Worm (Caenorhabditis elegans) whole organism, L4 larva: ENCODE measurements around the gene sbsp-1.

ENCODE experiments used
- F10B5.3 ChIP-seq: sonication (generic microtip); optimal IDR thresholded peaks from 2 replicates; lab custom pipeline; 2016; ENCODE audit warnings: mild to moderate bottlenecking, missing genetic modification characterization, missing compliant biosample characterization
- F26F4.8 ChIP-seq: fragments of 200-800 bp; sonication (Bioruptor generic); conservative IDR thresholded peaks from 2 replicates; pipeline ENCODE4 v1.3.6; 2022; ENCODE audit warnings: missing genetic modification characterization, missing compliant biosample characterization
- T26A8.4 ChIP-seq: fragments of 200-800 bp; sonication (Bioruptor generic); IDR thresholded peaks from 2 replicates; pipeline ENCODE4 v1.3.6; 2022; ENCODE audit warnings: missing genetic modification characterization, missing compliant biosample characterization
- Y48G9A.11 ChIP-seq: fragments of 200-800 bp; sonication (Bioruptor generic); IDR thresholded peaks from 2 replicates; pipeline ENCODE4 v1.3.6; 2022; ENCODE audit warnings: missing genetic modification reagents, missing genetic modification characterization, missing compliant biosample characterization
- Y5F2A.4 ChIP-seq: fragments of 200-800 bp; sonication (Bioruptor generic); optimal IDR thresholded peaks from 2 replicates; lab custom pipeline; 2018; ENCODE audit warnings: mild to moderate bottlenecking, missing genetic modification characterization, missing compliant biosample characterization
- Y75B8A.6 ChIP-seq: fragments of 200-800 bp; sonication (Bioruptor generic); IDR thresholded peaks from 2 replicates; pipeline ENCODE4 v1.3.6; 2022; ENCODE audit warnings: missing genetic modification reagents, missing genetic modification characterization, missing compliant biosample characterization
- ZK546.5 ChIP-seq, 2 experiments: sonication (generic microtip); optimal IDR thresholded peaks; 2 replicates each; lab custom pipeline; 2017; ENCODE audit warnings: missing biosample characterization in 2 of 2, missing genetic modification characterization in 2 of 2
- aly-2 ChIP-seq: sonication (generic microtip); optimal IDR thresholded peaks from 2 replicates; lab custom pipeline; 2018; ENCODE audit warnings: missing biosample characterization, missing genetic modification characterization
- arid-1 ChIP-seq: fragments of 200-800 bp; sonication (Bioruptor generic); conservative IDR thresholded peaks from 2 replicates; pipeline ENCODE4 v1.3.6; 2022; ENCODE audit warnings: missing genetic modification reagents, missing genetic modification characterization, missing compliant biosample characterization
- attf-4 ChIP-seq: sonication (generic microtip); optimal IDR thresholded peaks from 3 replicates; lab custom pipeline; 2017; ENCODE audit warnings: missing biosample characterization, missing genetic modification characterization
- ceh-20 ChIP-seq: fragments of 200-800 bp; sonication (Bioruptor generic); IDR thresholded peaks from 2 replicates; pipeline ENCODE4 v1.3.6; 2022; ENCODE audit warnings: missing genetic modification reagents, missing genetic modification characterization, missing compliant biosample characterization
- ceh-32 ChIP-seq: sonication (generic microtip); optimal IDR thresholded peaks from 2 replicates; lab custom pipeline; 2016; ENCODE audit warnings: mild to moderate bottlenecking, missing genetic modification characterization, missing compliant biosample characterization; ENCODE audit not compliant: poor library complexity
- ceh-62 ChIP-seq: sonication (generic microtip); optimal IDR thresholded peaks from 2 replicates; lab custom pipeline; 2017; ENCODE audit warnings: missing biosample characterization, missing genetic modification characterization
- ceh-82 ChIP-seq: sonication (generic microtip); optimal IDR thresholded peaks from 2 replicates; lab custom pipeline; 2017; ENCODE audit warnings: missing biosample characterization, missing genetic modification characterization
- ces-1 ChIP-seq: fragments of 150-350 bp; sonication (generic microtip); optimal IDR thresholded peaks from 4 replicates; lab custom pipeline; 2014; ENCODE audit warnings: missing biosample characterization, missing genetic modification reagents, missing genetic modification characterization
- daf-16 ChIP-seq, 3 experiments: sonication (generic microtip); optimal IDR thresholded peaks; 2 replicates each; lab custom pipeline; 2016 to 2017; ENCODE audit warnings: missing genetic modification characterization in 3 of 3, missing genetic modification reagents in 3 of 3, mild to moderate bottlenecking in 2 of 3, missing compliant biosample characterization in 2 of 3, missing biosample characterization in 1 of 3, moderate library complexity in 1 of 3
- dmd-6 ChIP-seq: fragments of 200-800 bp; sonication (Bioruptor generic); IDR thresholded peaks from 2 replicates; pipeline ENCODE4 v1.3.6; 2022; ENCODE audit warnings: missing genetic modification reagents, missing genetic modification characterization, missing compliant biosample characterization
- dmd-9 ChIP-seq: fragments of 200-800 bp; sonication (Bioruptor generic); IDR thresholded peaks from 2 replicates; pipeline ENCODE4 v1.3.6; 2022; ENCODE audit warnings: missing genetic modification reagents, missing genetic modification characterization, missing compliant biosample characterization
- dpl-1 ChIP-seq: fragments of 150-350 bp; optimal IDR thresholded peaks from 2 replicates; lab custom pipeline; 2014; ENCODE audit warnings: missing biosample characterization, missing genetic modification reagents, missing genetic modification characterization
- duxl-1 ChIP-seq: sonication (generic microtip); optimal IDR thresholded peaks from 2 replicates; lab custom pipeline; 2016; ENCODE audit warnings: mild to moderate bottlenecking, missing genetic modification characterization, moderate library complexity, missing compliant biosample characterization; ENCODE audit not compliant: poor library complexity
- dve-1 ChIP-seq: sonication (generic microtip); optimal IDR thresholded peaks from 2 replicates; lab custom pipeline; 2017; ENCODE audit warnings: antibody characterized with exemption, mild to moderate bottlenecking, missing genetic modification characterization, missing compliant biosample characterization; ENCODE audit not compliant: insufficient read depth
- egl-43 ChIP-seq: fragments of 200-800 bp; sonication (Bioruptor generic); IDR thresholded peaks from 2 replicates; pipeline ENCODE4 v1.3.6; 2022; ENCODE audit warnings: missing genetic modification reagents, missing genetic modification characterization, missing compliant biosample characterization
- fkh-10 ChIP-seq: fragments of 150-350 bp; optimal IDR thresholded peaks from 2 replicates; lab custom pipeline; 2014; ENCODE audit warnings: missing biosample characterization, missing genetic modification reagents, missing genetic modification characterization
- gei-8 ChIP-seq: fragments of 200-800 bp; sonication (Bioruptor generic); optimal IDR thresholded peaks from 2 replicates; lab custom pipeline; 2018; ENCODE audit warnings: mild to moderate bottlenecking, missing genetic modification characterization, missing compliant biosample characterization
- hif-1 ChIP-seq, 2 experiments: sonication (generic microtip); optimal IDR thresholded peaks; 2 replicates each; lab custom pipeline; 2016 to 2017; ENCODE audit warnings: missing compliant biosample characterization in 2 of 2, missing genetic modification characterization in 2 of 2, missing genetic modification reagents in 2 of 2, missing genotype in 2 of 2, mild to moderate bottlenecking in 1 of 2
- hlh-11 ChIP-seq: fragments of 200-800 bp; sonication (Bioruptor generic); optimal IDR thresholded peaks from 2 replicates; lab custom pipeline; 2018; ENCODE audit warnings: mild to moderate bottlenecking, missing genetic modification characterization, missing compliant biosample characterization
- lin-13 ChIP-seq: fragments of 150-350 bp; optimal IDR thresholded peaks from 2 replicates; lab custom pipeline; 2014; ENCODE audit warnings: missing biosample characterization, missing genetic modification reagents, missing genetic modification characterization
- madf-5 ChIP-seq, 2 experiments: fragments of 200-800 bp; sonication (Bioruptor generic); IDR thresholded peaks; 2 replicates each; pipeline ENCODE4 v1.3.6; 2022; ENCODE audit warnings: missing compliant biosample characterization in 2 of 2, missing genetic modification characterization in 2 of 2
- madf-9 ChIP-seq: fragments of 200-800 bp; sonication (Bioruptor generic); conservative IDR thresholded peaks from 2 replicates; pipeline ENCODE4 v1.3.6; 2022; ENCODE audit warnings: missing genetic modification reagents, missing genetic modification characterization, missing compliant biosample characterization
- mdt-29 ChIP-seq: fragments of 200-800 bp; sonication (Bioruptor generic); IDR thresholded peaks from 2 replicates; pipeline ENCODE4 v1.3.6; 2022; ENCODE audit warnings: missing genetic modification reagents, missing genetic modification characterization, missing compliant biosample characterization
- mep-1 ChIP-seq: fragments of 150-350 bp; sonication (generic microtip); optimal IDR thresholded peaks from 3 replicates; lab custom pipeline; 2014; ENCODE audit warnings: missing biosample characterization, missing genetic modification characterization
- mes-2 ChIP-seq: sonication (generic microtip); optimal IDR thresholded peaks from 2 replicates; lab custom pipeline; 2016; ENCODE audit warnings: missing genotype, mild to moderate bottlenecking, missing genetic modification characterization, missing compliant biosample characterization; ENCODE audit not compliant: poor library complexity, severe bottlenecking
- mxl-3 ChIP-seq: fragments of 200-800 bp; sonication (Bioruptor generic); optimal IDR thresholded peaks from 2 replicates; lab custom pipeline; 2018; ENCODE audit warnings: mild to moderate bottlenecking, missing genetic modification characterization, missing compliant biosample characterization
- nhr-237 ChIP-seq: sonication (generic microtip); optimal IDR thresholded peaks from 2 replicates; lab custom pipeline; 2017; ENCODE audit warnings: missing biosample characterization, missing genetic modification characterization
- nhr-28 ChIP-seq: fragments of 150-350 bp; optimal IDR thresholded peaks from 2 replicates; lab custom pipeline; 2014; ENCODE audit warnings: missing biosample characterization, missing genetic modification characterization
- nhr-42 ChIP-seq: fragments of 200-800 bp; sonication (Bioruptor generic); IDR thresholded peaks from 2 replicates; pipeline ENCODE4 v1.3.6; 2022; ENCODE audit warnings: missing genetic modification characterization, missing compliant biosample characterization
- nhr-6 ChIP-seq: fragments of 150-350 bp; optimal IDR thresholded peaks from 2 replicates; lab custom pipeline; 2014; ENCODE audit warnings: missing biosample characterization, missing genetic modification characterization
- sdz-12 ChIP-seq: fragments of 200-800 bp; sonication (Bioruptor generic); optimal IDR thresholded peaks from 2 replicates; lab custom pipeline; 2018; ENCODE audit warnings: mild to moderate bottlenecking, missing genetic modification characterization, missing compliant biosample characterization
- set-16 ChIP-seq: fragments of 200-800 bp; sonication (Bioruptor generic); IDR thresholded peaks from 2 replicates; pipeline ENCODE4 v1.3.6; 2022; ENCODE audit warnings: missing genetic modification reagents, missing genetic modification characterization, missing compliant biosample characterization
- spr-1 ChIP-seq: sonication (generic microtip); optimal IDR thresholded peaks from 2 replicates; lab custom pipeline; 2016; ENCODE audit warnings: mild to moderate bottlenecking, missing genetic modification characterization, missing compliant biosample characterization
- spr-3 ChIP-seq: fragments of 200-800 bp; sonication (Bioruptor generic); optimal IDR thresholded peaks from 2 replicates; lab custom pipeline; 2018; ENCODE audit warnings: mild to moderate bottlenecking, missing genetic modification characterization, missing compliant biosample characterization
- tra-1 ChIP-seq: fragments of 200-800 bp; sonication (Bioruptor generic); IDR thresholded peaks from 2 replicates; pipeline ENCODE4 v1.3.6; 2022; ENCODE audit warnings: missing genetic modification reagents, missing genetic modification characterization, missing compliant biosample characterization
- unc-62 ChIP-seq, 3 experiments: fragments of 150-350 bp in 1 of 3; sonication (generic microtip); optimal IDR thresholded peaks in 2 of 3; peaks in 1 of 3; 1 replicate in 1 of 3; 2 replicates in 2 of 3; lab custom pipeline; 2014 to 2017; ENCODE audit warnings: missing biosample characterization in 3 of 3, missing genetic modification characterization in 3 of 3, missing genetic modification reagents in 3 of 3, missing genotype in 1 of 3
- vab-7 ChIP-seq: fragments of 200-800 bp; sonication (Bioruptor generic); IDR thresholded peaks from 2 replicates; pipeline ENCODE4 v1.3.6; 2022; ENCODE audit warnings: missing genetic modification reagents, missing genetic modification characterization, missing compliant biosample characterization
- zip-11 ChIP-seq: fragments of 200-800 bp; sonication (Bioruptor generic); IDR thresholded peaks from 2 replicates; pipeline ENCODE4 v1.3.6; 2022; ENCODE audit warnings: missing genetic modification characterization, missing compliant biosample characterization
- zip-2 ChIP-seq: fragments of 150-350 bp; optimal IDR thresholded peaks from 2 replicates; lab custom pipeline; 2014; ENCODE audit warnings: missing biosample characterization, missing genetic modification characterization
- ztf-7 ChIP-seq: fragments of 150-350 bp; optimal IDR thresholded peaks from 2 replicates; lab custom pipeline; 2014; ENCODE audit warnings: missing biosample characterization, missing genetic modification characterization

Gene sbsp-1

ce11 chrIII:10818364-10818763 is 14.4 kb upstream of the sbsp-1 start (continued):
- TF ChIP-seq mep-1 (tag; lab: Kevin White, UChicago) (peak; percentile 86), hif-1 (tag; optimal IDR thresholded peaks at IDR 0.05; lab: Kevin White, UChicago) (peak in 1 of 2 experiments; percentile 23), lin-13 (peak; percentile 76), mes-2 (tag; lab: Kevin White, UChicago) (peak; percentile 85), dmd-9 (GFP tag; lab: Robert Waterston, UW) (peak; percentile 57; the same call in 1 of the 2 replicates), ztf-7 (tag; lab: Kevin White, UChicago) (no peak), ceh-32 (no peak), arid-1 (GFP tag; lab: Robert Waterston, UW) (peak; percentile 31; the same call in 1 of the 2 replicates), tra-1 (GFP tag; lab: Robert Waterston, UW) (0 out of 2 replicates have a peak, but pooled peaks have one; percentile 37), set-16 (GFP tag; lab: Robert Waterston, UW) (peak; percentile 32; the same call in 1 of the 2 replicates), daf-16 (GFP tag; optimal IDR thresholded peaks at IDR 0.05; lab: Kevin White, UChicago) (no peak), daf-16 (tag; optimal IDR thresholded peaks at IDR 0.05; lab: Kevin White, UChicago) (peak; percentile 21), dmd-6 (GFP tag; lab: Robert Waterston, UW) (peak; percentile 39; the same call in 1 of the 2 replicates), vab-7 (GFP tag; lab: Robert Waterston, UW) (no peak), aly-2 (tag; lab: Kevin White, UChicago) (no peak), nhr-42 (0 out of 2 replicates have a peak, but pooled peaks have one; percentile 25), ceh-82 (tag; lab: Kevin White, UChicago) (no peak), nhr-6 (tag; lab: Kevin White, UChicago) (peak; percentile 40), dpl-1 (GFP tag; lab: Kevin White, UChicago) (peak; percentile 60), zip-11 (GFP tag; lab: Robert Waterston, UW) (no peak), ceh-62 (tag; lab: Kevin White, UChicago) (no peak), spr-1 (tag; lab: Kevin White, UChicago) (no peak), mdt-29 (GFP tag; lab: Robert Waterston, UW) (peak; percentile 43; the same call in 1 of the 2 replicates), sdz-12 (GFP tag; lab: Kevin White, UChicago) (peak; percentile 60), dve-1 (peak; percentile 77), Y5F2A.4 (GFP tag; lab: Kevin White, UChicago) (no peak), Y48G9A.11 (no peak)

DNA sequence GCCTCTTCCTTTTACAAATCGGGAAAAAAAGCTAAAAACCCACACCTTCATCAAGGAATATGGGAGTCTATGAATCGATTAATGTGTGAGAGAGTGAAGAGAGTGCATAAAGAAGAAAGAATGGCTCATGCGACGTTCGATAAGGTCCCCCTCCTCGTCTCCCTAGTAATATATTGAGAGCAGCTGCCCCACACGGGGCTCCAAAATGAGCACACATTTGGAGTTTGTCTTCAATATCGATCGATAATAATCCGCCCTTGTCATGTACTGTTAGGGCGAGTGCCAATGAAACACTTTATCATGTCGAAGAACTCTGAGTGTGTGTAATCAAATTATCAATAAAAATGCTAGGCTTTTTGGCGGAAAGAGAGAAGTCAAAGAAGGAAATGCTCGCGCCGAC is 13.5 kb upstream of the sbsp-1 start:
- TF ChIP-seq dpl-1 (GFP tag; lab: Kevin White, UChicago), result no peak
- no peak for TF ChIP-seq Y75B8A.6 (GFP tag; lab: Robert Waterston, UW)
- no peak for TF ChIP-seq ceh-82 (tag; lab: Kevin White, UChicago)
- no peak for TF ChIP-seq madf-5 (GFP tag; IDR thresholded peaks at IDR 0.05; lab: Robert Waterston, UW)
- TF ChIP-seq dmd-6 (GFP tag; lab: Robert Waterston, UW), result peak; percentile 30
- TF ChIP-seq ces-1 (GFP tag; lab: Kevin White, UChicago), result no peak
- TF ChIP-seq ztf-7 (tag; lab: Kevin White, UChicago), result no peak
- TF ChIP-seq T26A8.4, result no peak
- no peak for TF ChIP-seq madf-9 (GFP tag; lab: Robert Waterston, UW)
- TF ChIP-seq ceh-62 (tag; lab: Kevin White, UChicago), result no peak
- TF ChIP-seq zip-2 (tag; lab: Kevin White, UChicago), result no peak
- no peak for TF ChIP-seq spr-3 (GFP tag; lab: Kevin White, UChicago)
- TF ChIP-seq ZK546.5 (tag; optimal IDR thresholded peaks at IDR 0.05; lab: Kevin White, UChicago), result no peak
- no peak for TF ChIP-seq F26F4.8 (GFP tag; lab: Robert Waterston, UW)
- no peak for TF ChIP-seq duxl-1 (tag; lab: Kevin White, UChicago)
- TF ChIP-seq ceh-20, result no peak
- TF ChIP-seq tra-1 (GFP tag; lab: Robert Waterston, UW), result no peak
- TF ChIP-seq zip-11 (GFP tag; lab: Robert Waterston, UW), result no peak
- TF ChIP-seq egl-43 (GFP tag; lab: Robert Waterston, UW), result no peak
- TF ChIP-seq mxl-3, result no peak
- TF ChIP-seq nhr-28 (tag; lab: Kevin White, UChicago), result peak; percentile 11
- no peak for TF ChIP-seq unc-62 (GFP tag; optimal IDR thresholded peaks at IDR 0.05 in 1 of 2; lab: Kevin White, UChicago)
- TF ChIP-seq unc-62 (tag; optimal IDR thresholded peaks at IDR 0.05; lab: Kevin White, UChicago), result no peak
- TF ChIP-seq hlh-11 (tag; lab: Kevin White, UChicago), result no peak
- no peak for TF ChIP-seq nhr-237
- TF ChIP-seq F10B5.3 (tag; lab: Kevin White, UChicago), result no peak
- TF ChIP-seq attf-4, result no peak
- no peak for TF ChIP-seq daf-16 (GFP tag; optimal IDR thresholded peaks at IDR 0.05; lab: Kevin White, UChicago)
- TF ChIP-seq daf-16 (tag; optimal IDR thresholded peaks at IDR 0.05; lab: Kevin White, UChicago), result peak; percentile 49
- TF ChIP-seq gei-8, result no peak
- no peak for TF ChIP-seq nhr-42
- no peak for TF ChIP-seq fkh-10 (GFP tag; lab: Kevin White, UChicago)
- no peak for TF ChIP-seq Y48G9A.11
